Worm (Caenorhabditis elegans): ENCODE data around the gene clhm-1.

The clhm-1 gene

DNA sequence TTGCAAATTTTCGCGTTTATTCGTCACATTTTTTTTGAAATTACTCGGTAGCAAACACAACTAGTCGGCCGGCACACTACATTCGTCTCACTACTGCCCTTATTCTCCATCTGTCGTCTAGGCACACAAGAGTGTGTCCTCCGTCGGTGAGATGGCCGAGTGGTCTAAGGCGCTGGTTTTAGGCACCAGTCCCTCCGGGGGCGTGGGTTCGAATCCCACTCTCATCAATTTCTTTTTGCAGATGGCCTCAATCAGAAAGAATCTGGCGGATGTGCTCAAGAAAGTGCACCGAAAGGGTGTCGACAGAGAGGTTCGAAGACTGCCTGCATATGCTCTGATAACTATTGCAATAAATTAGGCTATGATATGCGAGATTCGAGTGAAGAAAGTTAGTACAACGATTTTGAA lies 17.7 kb downstream of the clhm-1 start (continued):
- TF ChIP-seq mcd-1 (GFP tag; IDR thresholded peaks at IDR 0.05) = peak; percentile 74
- no peak for TF ChIP-seq egl-44 (GFP tag; IDR thresholded peaks at IDR 0.05)
- TF ChIP-seq hmg-1.2 (GFP tag; IDR thresholded peaks at IDR 0.05) = peak; percentile 62
- TF ChIP-seq lin-35 (GFP tag; optimal IDR thresholded peaks at IDR 0.05) = peak in 1 of 3 experiments; percentile 33
- peak; percentile 48 for TF ChIP-seq lsl-1 (GFP tag; optimal IDR thresholded peaks at IDR 0.05)
- TF ChIP-seq F33H1.4 (GFP tag; IDR thresholded peaks at IDR 0.05) = peak; percentile 56; the same call in 1 of the 2 replicates
- TF ChIP-seq madf-3 (GFP tag; IDR thresholded peaks at IDR 0.05) = peak; percentile 79
- no peak for TF ChIP-seq hlh-26 (GFP tag; conservative IDR thresholded peaks at IDR 0.05)
- TF ChIP-seq sptf-2 (GFP tag; optimal IDR thresholded peaks at IDR 0.05) = no peak
- TF ChIP-seq snpc-3.4 (tag; optimal IDR thresholded peaks at IDR 0.05) = peak; percentile 28
- TF ChIP-seq atf-7 (tag; optimal IDR thresholded peaks at IDR 0.05) = no peak
- TF ChIP-seq ceh-40 (GFP tag; IDR thresholded peaks at IDR 0.05) = no peak
- no peak for TF ChIP-seq efl-1 (GFP tag; optimal IDR thresholded peaks at IDR 0.05)
- peak; percentile 61 for TF ChIP-seq die-1 (tag; optimal IDR thresholded peaks at IDR 0.05)
- TF ChIP-seq snpc-1.1 (tag; optimal IDR thresholded peaks at IDR 0.05; ENCODE audit: insufficient read depth) = no peak
- TF ChIP-seq rpc-1 (optimal IDR thresholded peaks at IDR 0.05) = peak; percentile 67
- TF ChIP-seq rpc-1 (tag; optimal IDR thresholded peaks at IDR 0.05) = peak; percentile 74
- no peak for TF ChIP-seq zim-3 (tag; optimal IDR thresholded peaks at IDR 0.05)
- TF ChIP-seq nfya-1 (tag; optimal IDR thresholded peaks at IDR 0.05; ENCODE audit: borderline replicate concordance, insufficient read depth) = no peak
- TF ChIP-seq ztf-3 (GFP tag; optimal IDR thresholded peaks at IDR 0.05) = no peak
- no peak for TF ChIP-seq snpc-1.3 (tag; optimal IDR thresholded peaks at IDR 0.05; ENCODE audit: insufficient read depth)
- no peak for TF ChIP-seq Y53F4B.3 (GFP tag; IDR thresholded peaks at IDR 0.05)
- TF ChIP-seq egl-18 (GFP tag; IDR thresholded peaks at IDR 0.05) = no peak
- TF ChIP-seq hrde-1 (tag; optimal IDR thresholded peaks at IDR 0.05; ENCODE audit: borderline replicate concordance) = peak; percentile 48
- TF ChIP-seq attf-3 (GFP tag; conservative IDR thresholded peaks at IDR 0.05) = peak; percentile 53; the same call in 1 of the 2 replicates
- no peak for TF ChIP-seq T07F8.4 (tag; optimal IDR thresholded peaks at IDR 0.05)
- TF ChIP-seq rec-8 (tag; optimal IDR thresholded peaks at IDR 0.05) = peak; percentile 10 to 26
- TF ChIP-seq F55B11.4 (tag; optimal IDR thresholded peaks at IDR 0.05; ENCODE audit: borderline replicate concordance, insufficient read depth) = no peak
- no peak for TF ChIP-seq ztf-22 (GFP tag; optimal IDR thresholded peaks at IDR 0.05)
- no peak for TF ChIP-seq ceh-79 (tag; optimal IDR thresholded peaks at IDR 0.05)
- TF ChIP-seq lin-26 (GFP tag; IDR thresholded peaks at IDR 0.05) = peak; percentile 75
- TF ChIP-seq ceh-27 (GFP tag; optimal IDR thresholded peaks at IDR 0.05) = peak; percentile 65
- TF ChIP-seq him-1 (tag; optimal IDR thresholded peaks at IDR 0.05) = peak; percentile 95
- TF ChIP-seq ceh-91 (GFP tag; IDR thresholded peaks at IDR 0.05) = peak; percentile 40; the same call in 1 of the 2 replicates
- TF ChIP-seq unc-130 (GFP tag; optimal IDR thresholded peaks at IDR 0.05) = no peak
- no peak for TF ChIP-seq dpl-1 (GFP tag; optimal IDR thresholded peaks at IDR 0.05)
- TF ChIP-seq dpff-1 (tag; optimal IDR thresholded peaks at IDR 0.05) = no peak
- TF ChIP-seq pha-4 (tag; optimal IDR thresholded peaks at IDR 0.05) = no peak
- peak; percentile 88 for TF ChIP-seq dox-1 (GFP tag; IDR thresholded peaks at IDR 0.05)
- TF ChIP-seq C06A6.2 (GFP tag; conservative IDR thresholded peaks at IDR 0.05) = no peak
- TF ChIP-seq ztf-25 (GFP tag; IDR thresholded peaks at IDR 0.05) = peak; percentile 82
- TF ChIP-seq F57C9.4 (tag; optimal IDR thresholded peaks at IDR 0.05) = peak; percentile 35
- 0 out of 2 replicates have a peak, but pooled peaks have one; percentile 30 for TF ChIP-seq ztf-6 (GFP tag; IDR thresholded peaks at IDR 0.05)
- TF ChIP-seq hlh-12 (tag; optimal IDR thresholded peaks at IDR 0.05) = no peak
- TF ChIP-seq ztf-28 (GFP tag; IDR thresholded peaks at IDR 0.05) = 0 out of 2 replicates have a peak, but pooled peaks have one; percentile 49
- 0 out of 2 replicates have a peak, but pooled peaks have one; percentile 55 for TF ChIP-seq F37B4.10 (GFP tag; IDR thresholded peaks at IDR 0.05)
- peak; percentile 71; the same call in 1 of the 2 replicates for TF ChIP-seq K11D2.4 (GFP tag; IDR thresholded peaks at IDR 0.05)
- no peak for TF ChIP-seq ceh-58 (GFP tag; IDR thresholded peaks at IDR 0.05)
